Worm (Caenorhabditis elegans) whole organism, L4 larva: ENCODE measurements around the gene mask-1.

Source experiments
- D1046.2 ChIP-seq: fragments of 200-800 bp; sonication (Bioruptor generic); IDR thresholded peaks from 2 replicates; pipeline ENCODE4 v1.3.6; 2022; ENCODE audit warnings: missing genetic modification characterization, missing compliant biosample characterization
- F26F4.8 ChIP-seq: fragments of 200-800 bp; sonication (Bioruptor generic); conservative IDR thresholded peaks from 2 replicates; pipeline ENCODE4 v1.3.6; 2022; ENCODE audit warnings: missing genetic modification characterization, missing compliant biosample characterization
- F37D6.2 ChIP-seq: sonication (generic microtip); optimal IDR thresholded peaks from 2 replicates; lab custom pipeline; 2016; ENCODE audit warnings: mild to moderate bottlenecking, missing genetic modification characterization, missing compliant biosample characterization
- T20F7.1 ChIP-seq: fragments of 200-800 bp; sonication (Bioruptor generic); optimal IDR thresholded peaks from 2 replicates; lab custom pipeline; 2018; ENCODE audit warnings: mild to moderate bottlenecking, missing genetic modification characterization, missing compliant biosample characterization
- T26A8.4 ChIP-seq: fragments of 200-800 bp; sonication (Bioruptor generic); IDR thresholded peaks from 2 replicates; pipeline ENCODE4 v1.3.6; 2022; ENCODE audit warnings: missing genetic modification characterization, missing compliant biosample characterization
- Y48G9A.11 ChIP-seq: fragments of 200-800 bp; sonication (Bioruptor generic); IDR thresholded peaks from 2 replicates; pipeline ENCODE4 v1.3.6; 2022; ENCODE audit warnings: missing genetic modification reagents, missing genetic modification characterization, missing compliant biosample characterization
- aha-1 ChIP-seq: fragments of 150-350 bp; peaks from one replicate; lab custom pipeline; 2014; ENCODE audit warnings: missing biosample characterization, missing genetic modification characterization
- ama-1 ChIP-seq: fragments of 150-350 bp; optimal IDR thresholded peaks from 2 replicates; lab custom pipeline; 2014; ENCODE audit warnings: inconsistent platforms, mixed read lengths
- ceh-20 ChIP-seq: fragments of 200-800 bp; sonication (Bioruptor generic); IDR thresholded peaks from 2 replicates; pipeline ENCODE4 v1.3.6; 2022; ENCODE audit warnings: missing genetic modification reagents, missing genetic modification characterization, missing compliant biosample characterization
- ceh-32 ChIP-seq: sonication (generic microtip); optimal IDR thresholded peaks from 2 replicates; lab custom pipeline; 2016; ENCODE audit warnings: mild to moderate bottlenecking, missing genetic modification characterization, missing compliant biosample characterization; ENCODE audit not compliant: poor library complexity
- ctbp-1 ChIP-seq: fragments of 200-800 bp; sonication (Bioruptor generic); IDR thresholded peaks from 2 replicates; pipeline ENCODE4 v1.3.6; 2022; ENCODE audit warnings: missing genetic modification reagents, missing genetic modification characterization, missing compliant biosample characterization
- daf-16 ChIP-seq, 3 experiments: sonication (generic microtip); optimal IDR thresholded peaks; 2 replicates each; lab custom pipeline; 2016 to 2017; ENCODE audit warnings: missing genetic modification characterization in 3 of 3, missing genetic modification reagents in 3 of 3, mild to moderate bottlenecking in 2 of 3, missing compliant biosample characterization in 2 of 3, missing biosample characterization in 1 of 3, moderate library complexity in 1 of 3
- daf-19 ChIP-seq: fragments of 200-800 bp; sonication (Bioruptor generic); conservative IDR thresholded peaks from 2 replicates; pipeline ENCODE4 v1.3.6; 2022; ENCODE audit warnings: missing genetic modification characterization, missing compliant biosample characterization
- dmd-9 ChIP-seq: fragments of 200-800 bp; sonication (Bioruptor generic); IDR thresholded peaks from 2 replicates; pipeline ENCODE4 v1.3.6; 2022; ENCODE audit warnings: missing genetic modification reagents, missing genetic modification characterization, missing compliant biosample characterization
- egl-43 ChIP-seq: fragments of 200-800 bp; sonication (Bioruptor generic); IDR thresholded peaks from 2 replicates; pipeline ENCODE4 v1.3.6; 2022; ENCODE audit warnings: missing genetic modification reagents, missing genetic modification characterization, missing compliant biosample characterization
- fkh-10 ChIP-seq: fragments of 150-350 bp; optimal IDR thresholded peaks from 2 replicates; lab custom pipeline; 2014; ENCODE audit warnings: missing biosample characterization, missing genetic modification reagents, missing genetic modification characterization
- gei-8 ChIP-seq: fragments of 200-800 bp; sonication (Bioruptor generic); optimal IDR thresholded peaks from 2 replicates; lab custom pipeline; 2018; ENCODE audit warnings: mild to moderate bottlenecking, missing genetic modification characterization, missing compliant biosample characterization
- hlh-11 ChIP-seq: fragments of 200-800 bp; sonication (Bioruptor generic); optimal IDR thresholded peaks from 2 replicates; lab custom pipeline; 2018; ENCODE audit warnings: mild to moderate bottlenecking, missing genetic modification characterization, missing compliant biosample characterization
- hmg-1.1 ChIP-seq: fragments of 200-800 bp; sonication (Bioruptor generic); IDR thresholded peaks from 2 replicates; pipeline ENCODE4 v1.3.6; 2022; ENCODE audit warnings: missing genetic modification reagents, missing genetic modification characterization, missing compliant biosample characterization
- lin-1 ChIP-seq: fragments of 200-800 bp; sonication (Bioruptor generic); IDR thresholded peaks from 2 replicates; pipeline ENCODE4 v1.3.6; 2022; ENCODE audit warnings: missing genetic modification reagents, missing genetic modification characterization, missing compliant biosample characterization
- lin-13 ChIP-seq: fragments of 150-350 bp; optimal IDR thresholded peaks from 2 replicates; lab custom pipeline; 2014; ENCODE audit warnings: missing biosample characterization, missing genetic modification reagents, missing genetic modification characterization
- lin-15B ChIP-seq: fragments of 150-350 bp; sonication (generic microtip); optimal IDR thresholded peaks from 3 replicates; lab custom pipeline; 2014; ENCODE audit warnings: missing biosample characterization, missing genetic modification characterization
- lin-29 ChIP-seq: fragments of 200-800 bp; sonication (Bioruptor generic); IDR thresholded peaks from 2 replicates; pipeline ENCODE4 v1.3.6; 2022; ENCODE audit warnings: missing genetic modification reagents, missing genetic modification characterization, missing compliant biosample characterization
- lsy-2 ChIP-seq, 2 experiments: fragments of 150-350 bp in 1 of 2; sonication (generic microtip) in 1 of 2; optimal IDR thresholded peaks; 2 replicates each; lab custom pipeline; 2014 to 2017; ENCODE audit warnings: missing biosample characterization in 2 of 2, missing genetic modification characterization in 2 of 2
- madf-9 ChIP-seq: fragments of 200-800 bp; sonication (Bioruptor generic); conservative IDR thresholded peaks from 2 replicates; pipeline ENCODE4 v1.3.6; 2022; ENCODE audit warnings: missing genetic modification reagents, missing genetic modification characterization, missing compliant biosample characterization
- mdl-1 ChIP-seq, 2 experiments: fragments of 150-350 bp in 1 of 2; sonication (generic microtip) in 1 of 2; optimal IDR thresholded peaks; 2 replicates each; lab custom pipeline; 2014 to 2017; ENCODE audit warnings: missing biosample characterization in 2 of 2, missing genetic modification characterization in 2 of 2
- mep-1 ChIP-seq: fragments of 150-350 bp; sonication (generic microtip); optimal IDR thresholded peaks from 3 replicates; lab custom pipeline; 2014; ENCODE audit warnings: missing biosample characterization, missing genetic modification characterization
- mes-2 ChIP-seq: sonication (generic microtip); optimal IDR thresholded peaks from 2 replicates; lab custom pipeline; 2016; ENCODE audit warnings: missing genotype, mild to moderate bottlenecking, missing genetic modification characterization, missing compliant biosample characterization; ENCODE audit not compliant: poor library complexity, severe bottlenecking
- mxl-3 ChIP-seq: fragments of 200-800 bp; sonication (Bioruptor generic); optimal IDR thresholded peaks from 2 replicates; lab custom pipeline; 2018; ENCODE audit warnings: mild to moderate bottlenecking, missing genetic modification characterization, missing compliant biosample characterization
- nhr-11 ChIP-seq: fragments of 150-350 bp; optimal IDR thresholded peaks from 2 replicates; lab custom pipeline; 2014; ENCODE audit warnings: missing biosample characterization, missing genetic modification characterization
- nhr-237 ChIP-seq: sonication (generic microtip); optimal IDR thresholded peaks from 2 replicates; lab custom pipeline; 2017; ENCODE audit warnings: missing biosample characterization, missing genetic modification characterization
- nhr-28 ChIP-seq: fragments of 150-350 bp; optimal IDR thresholded peaks from 2 replicates; lab custom pipeline; 2014; ENCODE audit warnings: missing biosample characterization, missing genetic modification characterization
- nhr-42 ChIP-seq: fragments of 200-800 bp; sonication (Bioruptor generic); IDR thresholded peaks from 2 replicates; pipeline ENCODE4 v1.3.6; 2022; ENCODE audit warnings: missing genetic modification characterization, missing compliant biosample characterization
- nhr-48 ChIP-seq: sonication (generic microtip); optimal IDR thresholded peaks from 2 replicates; lab custom pipeline; 2016; ENCODE audit warnings: mild to moderate bottlenecking, missing genetic modification characterization, missing compliant biosample characterization
- pha-4 ChIP-seq, 2 experiments: fragments of 150-350 bp in 1 of 2; fragments of 200-800 bp in 1 of 2; sonication (Bioruptor generic) in 1 of 2; IDR thresholded peaks in 1 of 2; optimal IDR thresholded peaks in 1 of 2; 2 replicates each; pipeline versions ENCODE4 v1.3.6 to Lab custom; 2014 to 2022; ENCODE audit warnings: missing genetic modification characterization in 2 of 2, missing genetic modification reagents in 2 of 2, missing biosample characterization in 1 of 2, missing compliant biosample characterization in 1 of 2
- rbr-2 ChIP-seq: sonication (generic microtip); optimal IDR thresholded peaks from 2 replicates; lab custom pipeline; 2016; ENCODE audit warnings: missing genotype, missing genetic modification characterization, missing compliant biosample characterization
- snpc-4 ChIP-seq: fragments of 150-350 bp; optimal IDR thresholded peaks from 2 replicates; lab custom pipeline; 2014; ENCODE audit warnings: missing biosample characterization, missing genetic modification characterization
- spr-1 ChIP-seq: sonication (generic microtip); optimal IDR thresholded peaks from 2 replicates; lab custom pipeline; 2016; ENCODE audit warnings: mild to moderate bottlenecking, missing genetic modification characterization, missing compliant biosample characterization
- spr-3 ChIP-seq: fragments of 200-800 bp; sonication (Bioruptor generic); optimal IDR thresholded peaks from 2 replicates; lab custom pipeline; 2018; ENCODE audit warnings: mild to moderate bottlenecking, missing genetic modification characterization, missing compliant biosample characterization
- tag-97 ChIP-seq: fragments of 200-800 bp; sonication (Bioruptor generic); IDR thresholded peaks from 2 replicates; pipeline ENCODE4 v1.3.6; 2022; ENCODE audit warnings: missing genetic modification characterization, missing compliant biosample characterization
- tra-1 ChIP-seq: fragments of 200-800 bp; sonication (Bioruptor generic); IDR thresholded peaks from 2 replicates; pipeline ENCODE4 v1.3.6; 2022; ENCODE audit warnings: missing genetic modification reagents, missing genetic modification characterization, missing compliant biosample characterization
- unc-130 ChIP-seq: sonication (generic microtip); optimal IDR thresholded peaks from 2 replicates; lab custom pipeline; 2016; ENCODE audit warnings: missing genetic modification reagents, missing genetic modification characterization, missing compliant biosample characterization
- unc-62 ChIP-seq, 3 experiments: fragments of 150-350 bp in 1 of 3; sonication (generic microtip); optimal IDR thresholded peaks in 2 of 3; peaks in 1 of 3; 1 replicate in 1 of 3; 2 replicates in 2 of 3; lab custom pipeline; 2014 to 2017; ENCODE audit warnings: missing biosample characterization in 3 of 3, missing genetic modification characterization in 3 of 3, missing genetic modification reagents in 3 of 3, missing genotype in 1 of 3
- zag-1 ChIP-seq: fragments of 150-350 bp; optimal IDR thresholded peaks from 2 replicates; lab custom pipeline; 2014; ENCODE audit warnings: missing biosample characterization, missing genetic modification characterization
- zfp-2 ChIP-seq: sonication (generic microtip); optimal IDR thresholded peaks from 2 replicates; lab custom pipeline; 2016; ENCODE audit warnings: mild to moderate bottlenecking, missing genetic modification characterization, missing compliant biosample characterization
- ztf-11 ChIP-seq: fragments of 150-350 bp; optimal IDR thresholded peaks from 2 replicates; lab custom pipeline; 2014; ENCODE audit warnings: missing biosample characterization, missing genetic modification characterization
- ztf-7 ChIP-seq: fragments of 150-350 bp; optimal IDR thresholded peaks from 2 replicates; lab custom pipeline; 2014; ENCODE audit warnings: missing biosample characterization, missing genetic modification characterization

mask-1 gene

ce11 chrIV:10373772-10374288 lies 871 bp upstream of the mask-1 start, which contains the start of gene mpz-5 (continued):
- TF ChIP-seq tag-97 (GFP tag; lab: Robert Waterston, UW) (no peak), F37D6.2 (tag; lab: Kevin White, UChicago) (peak; percentile 30), mep-1 (tag; lab: Kevin White, UChicago) (peak; percentile 67), spr-3 (no peak), zag-1 (tag; lab: Kevin White, UChicago) (no peak), daf-19 (no peak), nhr-42 (GFP tag; lab: Robert Waterston, UW) (no peak), D1046.2 (GFP tag; lab: Robert Waterston, UW) (no peak), lin-15B (tag; lab: Kevin White, UChicago) (no peak), zfp-2 (no peak), aha-1 (tag; lab: Kevin White, UChicago) (no peak), nhr-237 (tag; lab: Kevin White, UChicago) (no peak), gei-8 (no peak), lsy-2 (tag; optimal IDR thresholded peaks at IDR 0.05; lab: Kevin White, UChicago) (peak in 1 of 2 experiments; percentile 89)

- TF ChIP-seq nhr-11 (tag; lab: Kevin White, UChicago) (peak; percentile 16), lin-29 (GFP tag; lab: Robert Waterston, UW) (no peak), spr-3 (no peak), spr-1 (tag; lab: Kevin White, UChicago) (peak; percentile 46), Y48G9A.11 (no peak), mep-1 (tag; lab: Kevin White, UChicago) (peak; percentile 51), lin-1 (0 out of 2 replicates have a peak, but pooled peaks have one; percentile 32), unc-130 (GFP tag; lab: Kevin White, UChicago) (peak; percentile 24), egl-43 (GFP tag; lab: Robert Waterston, UW) (peak; percentile 48; the same call in 1 of the 2 replicates), dmd-9 (GFP tag; lab: Robert Waterston, UW) (no peak), ztf-11 (tag; lab: Kevin White, UChicago) (no peak), tra-1 (0 out of 2 replicates have a peak, but pooled peaks have one; percentile 40), mdl-1 (tag; optimal IDR thresholded peaks at IDR 0.05; lab: Kevin White, UChicago) (peak; percentile 57 to 89), hmg-1.1 (peak; percentile 52; the same call in 1 of the 2 replicates), pha-4 (GFP tag; IDR thresholded peaks at IDR 0.05; lab: Robert Waterston, UW) (no peak), pha-4 (tag; optimal IDR thresholded peaks at IDR 0.05; lab: Kevin White, UChicago) (no peak), nhr-48 (tag; lab: Kevin White, UChicago) (peak; percentile 64), aha-1 (tag; lab: Kevin White, UChicago) (peak; percentile 98), rbr-2 (tag; lab: Kevin White, UChicago) (peak; percentile 46), fkh-10 (GFP tag; lab: Kevin White, UChicago) (no peak), ceh-32 (tag; lab: Kevin White, UChicago) (no peak), nhr-28 (tag; lab: Kevin White, UChicago) (peak; percentile 31), F37D6.2 (tag; lab: Kevin White, UChicago) (peak; percentile 29), T26A8.4 (GFP tag; lab: Robert Waterston, UW) (0 out of 2 replicates have a peak, but pooled peaks have one; percentile 21), F26F4.8 (GFP tag; lab: Robert Waterston, UW) (0 out of 2 replicates have a peak, but pooled peaks have one; percentile 4), ztf-7 (peak; percentile 15), mes-2 (tag; lab: Kevin White, UChicago) (peak; percentile 21), lin-13 (GFP tag; lab: Kevin White, UChicago) (peak; percentile 42), snpc-4 (tag; lab: Kevin White, UChicago) (no peak), mxl-3 (GFP tag; lab: Kevin White, UChicago) (peak; percentile 94), zfp-2 (no peak), ceh-20 (GFP tag; lab: Robert Waterston, UW) (peak; percentile 62; the same call in 1 of the 2 replicates), ama-1 (lab: Kevin White, UChicago) (peak; percentile 61), T20F7.1 (GFP tag; lab: Kevin White, UChicago) (no peak), hlh-11 (tag; lab: Kevin White, UChicago) (peak; percentile 82), ctbp-1 (GFP tag; lab: Robert Waterston, UW) (peak; percentile 66; the same call in 1 of the 2 replicates), madf-9 (GFP tag; lab: Robert Waterston, UW) (peak; percentile 92), daf-16 (GFP tag; optimal IDR thresholded peaks at IDR 0.05; lab: Kevin White, UChicago) (peak in 1 of 2 experiments; percentile 29), daf-16 (tag; optimal IDR thresholded peaks at IDR 0.05; lab: Kevin White, UChicago) (peak; percentile 44), unc-62 (GFP tag; optimal IDR thresholded peaks at IDR 0.05 in 1 of 2; lab: Kevin White, UChicago) (peak in 1 of 2 experiments; percentile 96), unc-62 (tag; optimal IDR thresholded peaks at IDR 0.05; lab: Kevin White, UChicago) (no peak)
Observed at ce11 chrIV:10380626-10381025, 5.9 kb downstream of the mask-1 start.
